Worm (Caenorhabditis elegans) whole organism, early embryonic: ENCODE data around the gene Y46H3A.5.

Experiments used
- F13C5.2 ChIP-seq: sonication (generic microtip); optimal IDR thresholded peaks from 2 replicates; lab custom pipeline; 2017; ENCODE audit warnings: mild to moderate bottlenecking, missing genetic modification characterization, inconsistent platforms, missing compliant biosample characterization
- aly-1 ChIP-seq: sonication (generic microtip); optimal IDR thresholded peaks from 2 replicates; lab custom pipeline; 2016; ENCODE audit warnings: missing genetic modification characterization, missing compliant biosample characterization
- ama-1 ChIP-seq: fragments of 150-350 bp; optimal IDR thresholded peaks from 2 replicates; lab custom pipeline; 2014
- ets-7 ChIP-seq: sonication (generic microtip); optimal IDR thresholded peaks from 2 replicates; lab custom pipeline; 2016; ENCODE audit warnings: missing genotype, missing genetic modification characterization, missing compliant biosample characterization
- flt-1 ChIP-seq: fragments of 200-800 bp; sonication (Bioruptor generic); IDR thresholded peaks from 2 replicates; pipeline ENCODE4 v1.3.6; 2022; ENCODE audit warnings: missing genetic modification characterization, missing compliant biosample characterization
- hnd-1 ChIP-seq: sonication (generic microtip); optimal IDR thresholded peaks from 2 replicates; lab custom pipeline; 2016; ENCODE audit warnings: missing genetic modification characterization, missing compliant biosample characterization
- scrt-1 ChIP-seq: fragments of 200-800 bp; sonication (Bioruptor generic); IDR thresholded peaks from 2 replicates; pipeline ENCODE4 v1.3.6; 2022; ENCODE audit warnings: missing genetic modification characterization, missing compliant biosample characterization
- sea-1 ChIP-seq: fragments of 200-800 bp; sonication (Bioruptor generic); conservative IDR thresholded peaks from 2 replicates; pipeline ENCODE4 v1.3.6; 2022; ENCODE audit warnings: missing genetic modification characterization, missing compliant biosample characterization

DNA sequence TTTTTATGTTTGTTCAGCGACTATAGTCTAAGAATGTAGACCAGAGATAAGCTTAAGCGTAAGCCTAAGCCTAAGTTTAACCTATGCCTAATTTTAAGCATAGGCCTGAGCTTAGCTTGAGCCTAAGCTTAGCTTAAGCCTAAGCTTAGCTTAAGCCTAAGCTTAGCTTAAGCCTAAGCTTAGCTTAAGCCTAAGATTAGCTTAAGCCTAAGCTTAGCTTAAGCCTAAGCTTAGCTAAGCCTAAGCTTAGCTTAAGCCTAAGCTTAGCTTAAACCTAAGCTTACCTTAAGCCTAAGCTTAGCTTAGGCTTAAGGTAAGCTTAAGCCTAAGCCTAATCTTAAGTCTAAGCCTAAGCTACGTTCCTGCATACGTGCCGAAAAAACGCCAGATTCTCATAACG, 33.9 kb upstream of the Y46H3A.5 start:
- TF ChIP-seq F13C5.2 (tag; lab: Kevin White, UChicago) = no peak
- TF ChIP-seq ets-7 = no peak
- no peak for TF ChIP-seq flt-1 (GFP tag; lab: Robert Waterston, UW)
- no peak for TF ChIP-seq sea-1 (GFP tag; lab: Robert Waterston, UW)
- TF ChIP-seq ama-1 (lab: Kevin White, UChicago) = no peak
- no peak for TF ChIP-seq hnd-1 (tag; lab: Kevin White, UChicago)
- TF ChIP-seq scrt-1 (GFP tag; lab: Robert Waterston, UW) = no peak
- TF ChIP-seq aly-1 (tag; lab: Kevin White, UChicago) = no peak
